Worm (Caenorhabditis elegans) whole organism, late embryonic: ENCODE data around the gene mcm-2.

Source experiments
- C08G9.2 ChIP-seq: sonication (generic microtip); optimal IDR thresholded peaks from 2 replicates; lab custom pipeline; 2016; ENCODE audit warnings: mild to moderate bottlenecking, missing genetic modification characterization, moderate library complexity, missing compliant biosample characterization
- F13H6.1 ChIP-seq: sonication (generic microtip); optimal IDR thresholded peaks from 2 replicates; lab custom pipeline; 2016; ENCODE audit warnings: missing genetic modification characterization, missing compliant biosample characterization
- K09A11.1 ChIP-seq: sonication (generic microtip); optimal IDR thresholded peaks from 2 replicates; lab custom pipeline; 2017; ENCODE audit warnings: antibody characterized with exemption, mild to moderate bottlenecking, missing genetic modification characterization, missing compliant biosample characterization; ENCODE audit not compliant: insufficient read depth
- T23F11.4 ChIP-seq: fragments of 200-800 bp; sonication (Bioruptor generic); optimal IDR thresholded peaks from 2 replicates; lab custom pipeline; 2018; ENCODE audit warnings: mild to moderate bottlenecking, missing genetic modification characterization, missing compliant biosample characterization
- Y22D7AL.16 ChIP-seq: sonication (generic microtip); optimal IDR thresholded peaks from 2 replicates; lab custom pipeline; 2016; ENCODE audit warnings: missing genetic modification characterization, missing compliant biosample characterization
- ahr-1 ChIP-seq: sonication (generic microtip); optimal IDR thresholded peaks from 2 replicates; lab custom pipeline; 2016; ENCODE audit warnings: missing genetic modification characterization, missing compliant biosample characterization
- ama-1 ChIP-seq: fragments of 150-350 bp; optimal IDR thresholded peaks from 2 replicates; lab custom pipeline; 2014
- ceh-14 ChIP-seq: sonication (generic microtip); optimal IDR thresholded peaks from 2 replicates; lab custom pipeline; 2016; ENCODE audit warnings: missing genotype, missing genetic modification characterization, missing compliant biosample characterization
- ceh-18 ChIP-seq: sonication (generic microtip); optimal IDR thresholded peaks from 2 replicates; lab custom pipeline; 2016; ENCODE audit warnings: missing genetic modification characterization, missing compliant biosample characterization
- ceh-22 ChIP-seq: sonication (generic microtip); optimal IDR thresholded peaks from 2 replicates; lab custom pipeline; 2017; ENCODE audit warnings: missing biosample characterization, missing genetic modification characterization
- ceh-30 ChIP-seq: fragments of 150-350 bp; optimal IDR thresholded peaks from 2 replicates; lab custom pipeline; 2014; ENCODE audit warnings: missing biosample characterization, missing genetic modification characterization
- ceh-34 ChIP-seq: sonication (generic microtip); optimal IDR thresholded peaks from 2 replicates; lab custom pipeline; 2016; ENCODE audit warnings: mild to moderate bottlenecking, missing genetic modification characterization, missing compliant biosample characterization
- ceh-45 ChIP-seq: fragments of 200-800 bp; sonication (Bioruptor generic); IDR thresholded peaks from 2 replicates; pipeline ENCODE4 v1.3.6; 2022; ENCODE audit warnings: missing genetic modification reagents, missing genetic modification characterization, missing compliant biosample characterization
- ceh-48 ChIP-seq: sonication (generic microtip); optimal IDR thresholded peaks from 2 replicates; lab custom pipeline; 2016; ENCODE audit warnings: missing genetic modification characterization, inconsistent platforms, missing compliant biosample characterization
- che-1 ChIP-seq: sonication (generic microtip); optimal IDR thresholded peaks from 2 replicates; lab custom pipeline; 2016; ENCODE audit warnings: mild to moderate bottlenecking, missing genetic modification characterization, missing compliant biosample characterization
- dmd-4 ChIP-seq: sonication (generic microtip); optimal IDR thresholded peaks from 2 replicates; lab custom pipeline; 2016; ENCODE audit warnings: borderline replicate concordance, missing genetic modification characterization, missing compliant biosample characterization
- eyg-1 ChIP-seq: sonication (generic microtip); optimal IDR thresholded peaks from 2 replicates; lab custom pipeline; 2016; ENCODE audit warnings: missing genotype, missing genetic modification characterization, missing compliant biosample characterization
- fkh-10 ChIP-seq: fragments of 150-350 bp; optimal IDR thresholded peaks from 2 replicates; lab custom pipeline; 2014; ENCODE audit warnings: missing biosample characterization, missing genetic modification reagents, missing genetic modification characterization
- fkh-6 ChIP-seq: sonication (generic microtip); optimal IDR thresholded peaks from 2 replicates; lab custom pipeline; 2016; ENCODE audit warnings: missing genetic modification characterization, missing compliant biosample characterization
- hlh-30 ChIP-seq: sonication (generic microtip); optimal IDR thresholded peaks from 2 replicates; lab custom pipeline; 2017; ENCODE audit warnings: antibody characterized with exemption, missing genetic modification characterization, missing compliant biosample characterization; ENCODE audit not compliant: insufficient read depth
- hlh-6 ChIP-seq: sonication (generic microtip); optimal IDR thresholded peaks from 2 replicates; lab custom pipeline; 2016; ENCODE audit warnings: missing genotype, missing genetic modification characterization, missing compliant biosample characterization
- hlh-8 ChIP-seq: sonication (generic microtip); optimal IDR thresholded peaks from 2 replicates; lab custom pipeline; 2016; ENCODE audit warnings: missing genotype, missing genetic modification characterization, missing compliant biosample characterization
- lin-11 ChIP-seq: fragments of 200-800 bp; sonication (Bioruptor generic); optimal IDR thresholded peaks from 2 replicates; lab custom pipeline; 2018; ENCODE audit warnings: mild to moderate bottlenecking, missing genetic modification characterization, missing compliant biosample characterization
- mec-3 ChIP-seq: sonication (generic microtip); optimal IDR thresholded peaks from 2 replicates; lab custom pipeline; 2016; ENCODE audit warnings: borderline replicate concordance, missing genetic modification characterization, missing compliant biosample characterization
- npax-4 ChIP-seq: sonication (generic microtip); optimal IDR thresholded peaks from 2 replicates; lab custom pipeline; 2016; ENCODE audit warnings: missing genetic modification characterization, missing compliant biosample characterization
- pat-9 ChIP-seq: fragments of 200-800 bp; sonication (Bioruptor generic); optimal IDR thresholded peaks from 2 replicates; lab custom pipeline; 2018; ENCODE audit warnings: mild to moderate bottlenecking, missing genetic modification characterization, moderate library complexity, missing compliant biosample characterization
- pax-1 ChIP-seq: fragments of 150-350 bp; optimal IDR thresholded peaks from 2 replicates; lab custom pipeline; 2014; ENCODE audit warnings: missing biosample characterization, missing genetic modification characterization
- ref-2 ChIP-seq: sonication (generic microtip); optimal IDR thresholded peaks from 2 replicates; lab custom pipeline; 2016; ENCODE audit warnings: missing genetic modification characterization, missing compliant biosample characterization
- sdc-2 ChIP-seq: sonication (generic microtip); optimal IDR thresholded peaks from 2 replicates; lab custom pipeline; 2016; ENCODE audit warnings: missing genotype, missing genetic modification characterization, missing compliant biosample characterization
- tbx-7 ChIP-seq: sonication (generic microtip); optimal IDR thresholded peaks from 2 replicates; lab custom pipeline; 2016; ENCODE audit warnings: missing genotype, missing genetic modification characterization, missing compliant biosample characterization
- ttx-3 ChIP-seq: sonication (generic microtip); optimal IDR thresholded peaks from 2 replicates; lab custom pipeline; 2016; ENCODE audit warnings: missing genetic modification reagents, missing genetic modification characterization, missing compliant biosample characterization
- unc-55 ChIP-seq: sonication (generic microtip); optimal IDR thresholded peaks from 2 replicates; lab custom pipeline; 2017; ENCODE audit warnings: missing biosample characterization, missing genetic modification reagents, missing genetic modification characterization
- unc-86 ChIP-seq: sonication (generic microtip); optimal IDR thresholded peaks from 2 replicates; lab custom pipeline; 2016; ENCODE audit warnings: missing genetic modification characterization, missing compliant biosample characterization
- zip-5 ChIP-seq: sonication (generic microtip); optimal IDR thresholded peaks from 2 replicates; lab custom pipeline; 2016; ENCODE audit warnings: missing genetic modification characterization, missing compliant biosample characterization

Gene mcm-2

ce11 chrII:12036516-12036915 lies 30.1 kb upstream of the mcm-2 start, which contains the start of gene cyn-16:
TSS of gene cyn-16 (minus strand) at chrII:12036742.
- TF ChIP-seq ceh-48 (tag; lab: Kevin White, UChicago) (peak; percentile 37), K09A11.1 (tag; lab: Kevin White, UChicago) (no peak)

ce11 chrII:12036075-12036474 lies 29.6 kb upstream of the mcm-2 start:
- no peak for TF ChIP-seq fkh-6 (tag; lab: Kevin White, UChicago)
- no peak for TF ChIP-seq npax-4
- TF ChIP-seq unc-55, result no peak
- TF ChIP-seq Y22D7AL.16, result no peak
- TF ChIP-seq ceh-34 (tag; lab: Kevin White, UChicago), result no peak
- no peak for TF ChIP-seq K09A11.1 (tag; lab: Kevin White, UChicago)
- TF ChIP-seq ahr-1 (tag; lab: Kevin White, UChicago), result no peak
- no peak for TF ChIP-seq pat-9
- TF ChIP-seq F13H6.1 (tag; lab: Kevin White, UChicago), result no peak
- TF ChIP-seq zip-5, result no peak
- no peak for TF ChIP-seq fkh-10 (GFP tag; lab: Kevin White, UChicago)
- TF ChIP-seq ceh-30 (tag; lab: Kevin White, UChicago), result no peak
- no peak for TF ChIP-seq lin-11 (tag; lab: Kevin White, UChicago)
- no peak for TF ChIP-seq ref-2

ce11 chrII:12028707-12029106 lies 22.3 kb upstream of the mcm-2 start:
- TF ChIP-seq ceh-18 (tag; lab: Kevin White, UChicago), result no peak
- TF ChIP-seq pax-1 (tag; lab: Kevin White, UChicago), result no peak
- no peak for TF ChIP-seq hlh-30 (tag; lab: Kevin White, UChicago)
- no peak for TF ChIP-seq ama-1 (lab: Kevin White, UChicago)
- TF ChIP-seq Y22D7AL.16, result no peak
- TF ChIP-seq dmd-4 (tag; lab: Kevin White, UChicago), result no peak
- no peak for TF ChIP-seq mec-3 (tag; lab: Kevin White, UChicago)
- TF ChIP-seq eyg-1, result no peak
- TF ChIP-seq tbx-7 (tag; lab: Kevin White, UChicago), result no peak
- no peak for TF ChIP-seq lin-11 (tag; lab: Kevin White, UChicago)
- TF ChIP-seq ceh-45, result no peak
- no peak for TF ChIP-seq pat-9
- TF ChIP-seq ceh-48 (tag; lab: Kevin White, UChicago), result no peak
- no peak for TF ChIP-seq unc-86
- no peak for TF ChIP-seq C08G9.2
- TF ChIP-seq ceh-22, result no peak
- no peak for TF ChIP-seq sdc-2 (tag; lab: Kevin White, UChicago)

ce11 chrII:12027697-12028245 lies 21.3 kb upstream of the mcm-2 start, which contains the start of gene Y17G7B.8:
TSS of gene Y17G7B.8 (minus strand) at chrII:12027747.
- no peak for TF ChIP-seq eyg-1

ce11 chrII:12023315-12023878 lies 17.0 kb upstream of the mcm-2 start, which contains the start of gene Y17G7B.12:
TSS of gene Y17G7B.12 (plus strand) at chrII:12023861.
- TF ChIP-seq ceh-14 (tag; lab: Kevin White, UChicago), result no peak
- TF ChIP-seq ttx-3 (tag; lab: Kevin White, UChicago), result no peak
- no peak for TF ChIP-seq hlh-6
- no peak for TF ChIP-seq hlh-8 (tag; lab: Kevin White, UChicago)
- no peak for TF ChIP-seq T23F11.4 (GFP tag; lab: Kevin White, UChicago)
- peak; percentile 28 for TF ChIP-seq hlh-30 (tag; lab: Kevin White, UChicago)
- no peak for TF ChIP-seq che-1 (tag; lab: Kevin White, UChicago)
